Fruit fly (Drosophila melanogaster) whole organism, wandering third instar larva: Measurements from ENCODE around the gene Toll-9.

ENCODE experiments used
- Abd-B ChIP-seq: fragments of >200 bp; optimal IDR thresholded peaks from 2 replicates; lab custom pipeline; 2017; ENCODE audit warnings: missing biosample characterization, missing genetic modification characterization
- CG32264 ChIP-seq: fragments of 200-800 bp; sonication (Bioruptor generic); optimal IDR thresholded peaks from 2 replicates; lab custom pipeline; 2016; ENCODE audit warnings: missing biosample characterization, missing genetic modification characterization
- CG9705 ChIP-seq: fragments of 200-800 bp; sonication (Bioruptor generic); optimal IDR thresholded peaks from 2 replicates; lab custom pipeline; 2018; ENCODE audit warnings: missing biosample characterization, mild to moderate bottlenecking, missing genetic modification characterization
- CrebA ChIP-seq: fragments of 200-800 bp; sonication (Bioruptor generic); optimal IDR thresholded peaks from 2 replicates; lab custom pipeline; 2016; ENCODE audit warnings: missing biosample characterization, mild to moderate bottlenecking, missing genetic modification characterization, borderline replicate concordance
- Dfd ChIP-seq: fragments of >200 bp; optimal IDR thresholded peaks from 2 replicates; lab custom pipeline; 2017; ENCODE audit warnings: missing biosample characterization, missing genetic modification characterization
- Dif ChIP-seq: fragments of 200-275, 200-300 bp; sonication (Bioruptor generic); optimal IDR thresholded peaks from 2 replicates; lab custom pipeline; 2018; ENCODE audit warnings: missing biosample characterization, missing genetic modification characterization; ENCODE audit not compliant: partially characterized antibody
- GATAd ChIP-seq: sonication (Bioruptor generic); optimal IDR thresholded peaks from 2 replicates; lab custom pipeline; 2016; ENCODE audit warnings: missing biosample characterization, missing genetic modification characterization
- HLH106 ChIP-seq: fragments of 200-800 bp; optimal IDR thresholded peaks from 3 replicates; lab custom pipeline; 2019; ENCODE audit warnings: missing biosample characterization, mild to moderate bottlenecking, missing genetic modification characterization, moderate library complexity
- Hnf4 ChIP-seq: fragments of 200-800 bp; sonication (Bioruptor generic); optimal IDR thresholded peaks from 2 replicates; lab custom pipeline; 2016; ENCODE audit warnings: missing biosample characterization, mild to moderate bottlenecking, missing genetic modification characterization
- Hr78 ChIP-seq: fragments of >200 bp; optimal IDR thresholded peaks from 2 replicates; lab custom pipeline; 2017; ENCODE audit warnings: missing biosample characterization, missing genetic modification characterization
- Hr83 ChIP-seq: fragments of 200-300 bp; sonication (Bioruptor generic); optimal IDR thresholded peaks from 2 replicates; lab custom pipeline; 2016; ENCODE audit warnings: missing biosample characterization, mild to moderate bottlenecking, missing genetic modification characterization, moderate library complexity; ENCODE audit not compliant: poor library complexity, severe bottlenecking
- Jra ChIP-seq: sonication (Bioruptor generic); optimal IDR thresholded peaks from 2 replicates; lab custom pipeline; 2016; ENCODE audit warnings: missing biosample characterization, missing genetic modification characterization
- Mio ChIP-seq: sonication (Bioruptor generic); optimal IDR thresholded peaks from 2 replicates; lab custom pipeline; 2016; ENCODE audit warnings: missing biosample characterization, missing genetic modification characterization
- Myc ChIP-seq: fragments of >200 bp; optimal IDR thresholded peaks from 2 replicates; lab custom pipeline; 2017
- N ChIP-seq: fragments of >200 bp; optimal IDR thresholded peaks from 2 replicates; lab custom pipeline; 2018; ENCODE audit warnings: missing biosample characterization, missing external identifiers, missing genetic modification characterization
- OdsH ChIP-seq: fragments of 200-800 bp; sonication (Bioruptor generic); optimal IDR thresholded peaks from 2 replicates; lab custom pipeline; 2016; ENCODE audit warnings: missing biosample characterization, mild to moderate bottlenecking, missing genetic modification characterization
- Rel ChIP-seq, 2 experiments: fragments of 200-800 bp; sonication (Bioruptor generic) in 1 of 2; optimal IDR thresholded peaks; 2 replicates in 1 of 2; 3 replicates in 1 of 2; lab custom pipeline; 2016 to 2019; ENCODE audit warnings: mild to moderate bottlenecking in 2 of 2, missing biosample characterization in 2 of 2, missing genetic modification characterization in 2 of 2, moderate library complexity in 1 of 2
- Sp1 ChIP-seq: fragments of 200-800 bp; sonication (Bioruptor generic); optimal IDR thresholded peaks from 3 replicates; lab custom pipeline; 2019; ENCODE audit warnings: missing biosample characterization, mild to moderate bottlenecking, missing genetic modification characterization, moderate library complexity
- Vsx2 ChIP-seq: fragments of 200-300, 225-300 bp; sonication (Bioruptor generic); optimal IDR thresholded peaks from 2 replicates; lab custom pipeline; 2018; ENCODE audit warnings: missing biosample characterization, missing genetic modification characterization; ENCODE audit not compliant: partially characterized antibody
- br ChIP-seq: fragments of 200-800 bp; sonication (Bioruptor generic); optimal IDR thresholded peaks from 2 replicates; lab custom pipeline; 2016; ENCODE audit warnings: missing biosample characterization, missing genetic modification characterization
- brk ChIP-seq: fragments of 200-800 bp; sonication (Bioruptor generic); optimal IDR thresholded peaks from 2 replicates; lab custom pipeline; 2016; ENCODE audit warnings: missing biosample characterization, mild to moderate bottlenecking, missing genetic modification characterization
- dl ChIP-seq, 2 experiments: fragments of 175-275, 200-275 bp in 1 of 2; fragments of 200-275 bp in 1 of 2; sonication (Bioruptor generic); optimal IDR thresholded peaks; lab custom pipeline; 2018; ENCODE audit warnings: mild to moderate bottlenecking in 2 of 2, missing biosample characterization in 2 of 2, missing genetic modification characterization in 2 of 2, moderate library complexity in 2 of 2; ENCODE audit not compliant: partially characterized antibody in 2 of 2, insufficient read depth in 1 of 2
- dmrt93B ChIP-seq: fragments of 200-800 bp; sonication (Bioruptor generic); optimal IDR thresholded peaks from 2 replicates; lab custom pipeline; 2018; ENCODE audit warnings: missing biosample characterization, mild to moderate bottlenecking, missing genetic modification characterization
- dsf ChIP-seq: sonication (Bioruptor generic); optimal IDR thresholded peaks from 2 replicates; lab custom pipeline; 2016; ENCODE audit warnings: missing biosample characterization, missing genetic modification characterization, borderline replicate concordance
- ey ChIP-seq: fragments of 200-800 bp; sonication (Bioruptor generic); optimal IDR thresholded peaks from 2 replicates; lab custom pipeline; 2016; ENCODE audit warnings: missing biosample characterization, missing genetic modification characterization
- foxo ChIP-seq, 2 experiments: fragments of 200-800 bp; sonication (Bioruptor generic); optimal IDR thresholded peaks; 2 replicates in 1 of 2; 3 replicates in 1 of 2; lab custom pipeline; 2016 to 2017; ENCODE audit warnings: missing biosample characterization in 2 of 2, missing genetic modification characterization in 2 of 2
- fru ChIP-seq: fragments of 200-800 bp; sonication (Bioruptor generic); optimal IDR thresholded peaks from 3 replicates; lab custom pipeline; 2016; ENCODE audit warnings: missing biosample characterization, mild to moderate bottlenecking, missing genetic modification characterization
- h ChIP-seq: fragments of 200-800 bp; sonication (Bioruptor generic); optimal IDR thresholded peaks from 3 replicates; lab custom pipeline; 2016; ENCODE audit warnings: missing biosample characterization, mild to moderate bottlenecking, missing genetic modification characterization
- jim ChIP-seq: fragments of 175-275, 200-325 bp; sonication (Bioruptor generic); optimal IDR thresholded peaks from 2 replicates; lab custom pipeline; 2016; ENCODE audit warnings: missing biosample characterization, mild to moderate bottlenecking, missing genetic modification characterization
- lola ChIP-seq: fragments of >200 bp; optimal IDR thresholded peaks from 2 replicates; lab custom pipeline; 2017; ENCODE audit warnings: missing biosample characterization, missing genetic modification characterization
- pan ChIP-seq: fragments of >200 bp; optimal IDR thresholded peaks from 2 replicates; lab custom pipeline; 2017
- psq ChIP-seq: fragments of 200-800 bp; sonication (Bioruptor generic); optimal IDR thresholded peaks from 3 replicates; lab custom pipeline; 2017; ENCODE audit warnings: missing biosample characterization, mild to moderate bottlenecking, missing genetic modification characterization, moderate library complexity
- rgr ChIP-seq: fragments of 200-800 bp; sonication (Bioruptor generic); optimal IDR thresholded peaks from 3 replicates; lab custom pipeline; 2016; ENCODE audit warnings: missing biosample characterization, mild to moderate bottlenecking, missing genetic modification characterization
- sage ChIP-seq: fragments of 200-800 bp; sonication (Bioruptor generic); optimal IDR thresholded peaks from 2 replicates; lab custom pipeline; 2016; ENCODE audit warnings: missing biosample characterization, mild to moderate bottlenecking, missing genetic modification characterization
- sv ChIP-seq: fragments of 200-800 bp; sonication (Bioruptor generic); optimal IDR thresholded peaks from 3 replicates; lab custom pipeline; 2016; ENCODE audit warnings: missing biosample characterization, missing genetic modification characterization
- tai ChIP-seq: sonication (Bioruptor generic); optimal IDR thresholded peaks from 2 replicates; lab custom pipeline; 2016; ENCODE audit warnings: missing biosample characterization, missing genetic modification characterization
- usp ChIP-seq: fragments of >200 bp; optimal IDR thresholded peaks from 2 replicates; lab custom pipeline; 2017; ENCODE audit warnings: missing biosample characterization, missing genetic modification characterization
- woc ChIP-seq: sonication (Bioruptor generic); optimal IDR thresholded peaks from 2 replicates; lab custom pipeline; 2016; ENCODE audit warnings: missing biosample characterization, mild to moderate bottlenecking, missing genetic modification characterization

Toll-9 gene

DNA sequence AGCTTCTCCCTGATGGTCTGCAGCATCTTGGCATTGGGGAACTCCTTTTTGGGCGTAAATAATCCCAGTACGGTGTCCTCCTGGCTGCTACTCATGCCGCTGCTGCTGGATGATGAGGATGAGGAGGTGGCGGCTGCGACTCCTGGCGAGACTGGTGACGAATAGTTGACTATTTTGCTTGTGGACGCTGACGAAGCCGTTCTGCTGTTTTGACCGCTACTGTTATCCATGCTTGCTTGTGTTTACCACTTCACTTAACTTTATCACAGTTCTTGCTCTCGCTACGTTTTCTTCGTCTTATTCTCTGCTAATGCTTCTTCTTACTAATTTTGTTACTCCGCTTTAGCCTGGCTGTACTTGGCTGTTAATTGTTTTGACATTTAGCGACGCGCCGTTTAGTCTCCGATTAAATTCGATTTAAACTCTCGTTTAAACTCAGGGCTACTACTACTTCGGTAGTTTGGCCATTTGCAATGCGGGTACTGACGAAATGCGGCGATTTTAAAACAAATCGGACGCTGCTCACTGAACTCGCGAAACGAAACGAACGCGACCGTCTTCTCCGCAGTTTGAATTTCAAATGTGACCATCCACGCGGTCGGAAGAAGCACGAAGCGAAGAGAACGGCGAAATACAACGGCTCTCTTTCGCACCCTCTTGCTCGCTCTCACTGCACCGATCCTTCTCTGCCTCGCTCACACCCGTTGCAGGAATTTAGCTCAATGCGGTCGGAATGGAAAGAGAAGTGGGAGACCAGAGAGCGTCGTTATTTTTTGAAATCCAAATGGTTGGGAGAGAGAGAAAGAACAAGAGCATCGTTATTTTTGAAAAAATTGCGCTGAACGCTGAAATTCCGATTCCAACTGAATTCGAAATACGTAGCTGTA, 34.7 kb upstream of the Toll-9 start, which contains the start of gene trbl:
trbl (minus strand) TSS at position 584 of the 887 bp plus-strand sequence.
- TF ChIP-seq Hr83 (GFP tag; lab: Kevin White, UChicago) (peak; percentile 54), HLH106 (no peak), rgr (GFP tag; lab: Kevin White, UChicago) (peak; percentile 33), foxo (GFP tag; optimal IDR thresholded peaks at IDR 0.05; lab: Kevin White, UChicago) (no peak), CrebA (GFP tag; lab: Kevin White, UChicago) (no peak), psq (GFP tag; lab: Kevin White, UChicago) (peak; percentile 99), h (no peak), fru (GFP tag; lab: Kevin White, UChicago) (peak; percentile 42), dl (GFP tag; optimal IDR thresholded peaks at IDR 0.05; lab: Kevin White, UChicago; ENCODE audit: insufficient read depth in 1 of 2, partially characterized antibody in 2 of 2) (peak; percentile 88 to 95), jim (GFP tag; lab: Kevin White, UChicago) (no peak), sage (GFP tag; lab: Kevin White, UChicago) (no peak), Vsx2 (GFP tag; lab: Kevin White, UChicago) (peak; percentile 87), pan (lab: Kevin White, UChicago) (no peak), Sp1 (GFP tag; lab: Kevin White, UChicago) (peak; percentile 44), GATAd (GFP tag; lab: Kevin White, UChicago) (no peak), Rel (GFP tag; optimal IDR thresholded peaks at IDR 0.05; lab: Kevin White, UChicago) (no peak), Rel (tag; optimal IDR thresholded peaks at IDR 0.05; lab: Kevin White, UChicago) (peak; percentile 16), Dif (GFP tag; lab: Kevin White, UChicago) (peak; percentile 97)
- TF ChIP-seq, all 38 proteins: peak for 9

DNA sequence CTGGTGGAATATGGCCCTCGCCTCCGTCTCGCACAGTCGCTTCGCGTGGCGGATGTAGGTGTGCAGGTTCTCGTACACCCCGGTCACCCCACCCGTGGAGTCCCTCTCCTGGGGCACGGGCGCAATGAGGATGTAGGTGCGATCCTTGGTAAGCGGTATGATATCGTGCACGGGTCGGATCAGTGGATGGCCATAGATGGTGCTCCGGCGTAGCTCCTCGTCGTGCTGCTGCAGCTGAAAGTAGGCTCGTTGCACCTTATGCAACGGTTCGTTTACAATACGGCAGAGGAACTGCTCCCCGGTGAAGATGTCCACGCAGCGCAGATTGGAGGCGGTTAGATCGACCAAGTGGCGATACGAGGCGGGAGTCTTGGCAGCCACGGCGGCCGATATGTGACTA, 34.0 kb upstream of the Toll-9 start:
- TF ChIP-seq Hr83 (GFP tag; lab: Kevin White, UChicago) (no peak), CG32264 (GFP tag; lab: Kevin White, UChicago) (no peak), foxo (GFP tag; optimal IDR thresholded peaks at IDR 0.05; lab: Kevin White, UChicago) (no peak), Hnf4 (GFP tag; lab: Kevin White, UChicago) (no peak), dl (GFP tag; optimal IDR thresholded peaks at IDR 0.05; lab: Kevin White, UChicago; ENCODE audit: insufficient read depth in 1 of 2, partially characterized antibody in 2 of 2) (no peak)

DNA sequence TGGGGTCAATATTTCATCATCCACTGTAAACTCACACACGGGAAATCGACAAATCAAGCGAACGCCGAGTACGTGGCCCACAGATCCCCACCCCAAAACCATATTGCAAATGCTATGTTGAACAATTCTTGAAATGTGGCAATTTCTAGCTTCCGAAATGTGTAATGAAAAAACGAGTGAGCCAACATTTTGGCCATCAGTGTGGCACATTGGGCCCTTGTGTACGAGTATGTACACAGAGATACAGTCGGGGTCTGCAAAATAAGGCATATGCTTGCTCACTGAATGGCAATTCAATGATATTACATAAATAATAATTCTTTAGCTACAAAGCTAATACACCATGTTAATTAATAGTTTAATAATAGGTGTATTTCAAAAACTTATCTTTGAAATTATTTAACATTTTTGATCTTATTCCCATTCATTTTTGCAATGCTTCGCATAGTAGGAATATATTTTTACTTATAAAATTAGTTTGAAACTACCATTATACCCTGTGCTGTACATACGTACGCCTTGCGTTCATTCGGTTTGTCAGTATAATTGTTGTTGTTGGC, 33.1 kb upstream of the Toll-9 start:
- TF ChIP-seq psq (GFP tag; lab: Kevin White, UChicago): peak; percentile 81
- TF ChIP-seq br (GFP tag; lab: Kevin White, UChicago): peak; percentile 80
- peak; percentile 49 for TF ChIP-seq CG32264 (GFP tag; lab: Kevin White, UChicago)
- peak; percentile 91 for TF ChIP-seq HLH106
- TF ChIP-seq usp (GFP tag; lab: Kevin White, UChicago): no peak
- no peak for TF ChIP-seq Vsx2 (GFP tag; lab: Kevin White, UChicago)
- TF ChIP-seq sv (GFP tag; lab: Kevin White, UChicago): peak; percentile 87
- TF ChIP-seq N (GFP tag; lab: Kevin White, UChicago): no peak
- TF ChIP-seq Mio: peak; percentile 82
- TF ChIP-seq fru (GFP tag; lab: Kevin White, UChicago): peak; percentile 90
- TF ChIP-seq Jra (GFP tag; lab: Kevin White, UChicago): peak; percentile 71
- TF ChIP-seq jim (GFP tag; lab: Kevin White, UChicago): peak; percentile 18
- peak; percentile 89 for TF ChIP-seq ey (GFP tag; lab: Kevin White, UChicago)
- peak; percentile 80 for TF ChIP-seq Hnf4 (GFP tag; lab: Kevin White, UChicago)
- TF ChIP-seq tai (GFP tag; lab: Kevin White, UChicago): peak; percentile 79
- no peak for TF ChIP-seq Dif (GFP tag; lab: Kevin White, UChicago)
- TF ChIP-seq dmrt93B: peak; percentile 78
- peak; percentile 55 to 91 for TF ChIP-seq foxo (GFP tag; optimal IDR thresholded peaks at IDR 0.05; lab: Kevin White, UChicago)
- no peak for TF ChIP-seq Myc (lab: Kevin White, UChicago)
- TF ChIP-seq brk (GFP tag; lab: Kevin White, UChicago): peak; percentile 83
- no peak for TF ChIP-seq lola (GFP tag; lab: Kevin White, UChicago)
- peak; percentile 70 for TF ChIP-seq Hr83 (GFP tag; lab: Kevin White, UChicago)
- no peak for TF ChIP-seq Hr78 (GFP tag; lab: Kevin White, UChicago)
- TF ChIP-seq GATAd (GFP tag; lab: Kevin White, UChicago): no peak
- no peak for TF ChIP-seq dsf (GFP tag; lab: Kevin White, UChicago)
- TF ChIP-seq Sp1 (GFP tag; lab: Kevin White, UChicago): peak; percentile 93
- TF ChIP-seq h: peak; percentile 91
- peak; percentile 1 for TF ChIP-seq Rel (GFP tag; optimal IDR thresholded peaks at IDR 0.05; lab: Kevin White, UChicago)
- TF ChIP-seq Rel (tag; optimal IDR thresholded peaks at IDR 0.05; lab: Kevin White, UChicago): peak; percentile 71
- peak; percentile 90 for TF ChIP-seq rgr (GFP tag; lab: Kevin White, UChicago)
- TF ChIP-seq sage (GFP tag; lab: Kevin White, UChicago): peak; percentile 83
- no peak for TF ChIP-seq pan (lab: Kevin White, UChicago)
- TF ChIP-seq Abd-B (GFP tag; lab: Kevin White, UChicago): no peak
- TF ChIP-seq CG9705 (GFP tag; lab: Kevin White, UChicago): peak; percentile 85
- TF ChIP-seq OdsH: peak; percentile 91
- no peak for TF ChIP-seq Dfd
- TF ChIP-seq dl (GFP tag; optimal IDR thresholded peaks at IDR 0.05; lab: Kevin White, UChicago; ENCODE audit: insufficient read depth in 1 of 2, partially characterized antibody in 2 of 2): no peak
- TF ChIP-seq woc (GFP tag; lab: Kevin White, UChicago): peak; percentile 83
